Worm (Caenorhabditis elegans): ENCODE results near the gene F52D10.4.

F52D10.4 gene

ce11 chrX:11641562-11641961, 24.3 kb downstream of the F52D10.4 start:
- TF ChIP-seq fos-1 (tag; optimal IDR thresholded peaks at IDR 0.05) (no peak), nhr-43 (tag; optimal IDR thresholded peaks at IDR 0.05; ENCODE audit: poor library complexity, severe bottlenecking) (no peak), fkh-10 (GFP tag; optimal IDR thresholded peaks at IDR 0.05) (no peak), sea-2 (GFP tag; optimal IDR thresholded peaks at IDR 0.05) (no peak), hmg-11 (tag; optimal IDR thresholded peaks at IDR 0.05) (no peak), lsy-12 (tag; optimal IDR thresholded peaks at IDR 0.05) (no peak), nhr-23 (tag; optimal IDR thresholded peaks at IDR 0.05) (no peak), eor-1 (tag; optimal IDR thresholded peaks at IDR 0.05) (no peak), elt-1 (tag; optimal IDR thresholded peaks at IDR 0.05) (no peak), pqm-1 (tag; optimal IDR thresholded peaks at IDR 0.05) (no peak), lin-39 (tag; optimal IDR thresholded peaks at IDR 0.05) (no peak), fkh-2 (tag; optimal IDR thresholded peaks at IDR 0.05) (no peak), ama-1 (optimal IDR thresholded peaks at IDR 0.05) (no peak), nhr-67 (tag; optimal IDR thresholded peaks at IDR 0.05) (no peak)

DNA sequence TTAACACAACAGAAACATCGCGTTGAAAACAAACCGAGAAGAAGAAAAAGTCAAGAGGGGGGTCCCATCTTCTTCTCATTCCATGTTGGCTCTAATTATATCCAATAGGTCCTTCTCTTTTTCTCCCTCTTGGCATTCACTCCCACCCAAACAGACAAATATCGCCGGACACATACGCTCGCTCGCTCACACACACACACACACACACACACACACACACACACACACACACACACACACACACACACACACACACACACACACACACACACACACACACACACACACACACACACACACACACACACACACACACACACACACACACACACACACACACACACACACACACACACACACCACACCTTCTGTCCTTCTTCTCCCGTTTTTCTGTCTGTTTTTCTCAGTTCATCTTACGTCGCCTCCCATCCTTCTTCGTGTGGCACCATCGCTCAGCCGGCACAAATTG, 26.5 kb downstream of the F52D10.4 start, which contains the start of gene sto-4:
Gene sto-4, plus strand, starts transcription at position 360 of the 469 bp plus-strand sequence.
- TF ChIP-seq nfya-1 (tag; optimal IDR thresholded peaks at IDR 0.05; ENCODE audit: insufficient read depth), result peak; percentile 33
- TF ChIP-seq lin-39 (tag; optimal IDR thresholded peaks at IDR 0.05), result peak; percentile 60
- TF ChIP-seq R02D3.7 (tag; optimal IDR thresholded peaks at IDR 0.05), result peak; percentile 7
- peak; percentile 50 for TF ChIP-seq nhr-43 (tag; optimal IDR thresholded peaks at IDR 0.05; ENCODE audit: poor library complexity, severe bottlenecking)
- peak; percentile 77 for TF ChIP-seq nhr-25 (tag; optimal IDR thresholded peaks at IDR 0.05)
- peak; percentile 85 for TF ChIP-seq lsy-12 (tag; optimal IDR thresholded peaks at IDR 0.05)
- TF ChIP-seq tbx-2 (tag; optimal IDR thresholded peaks at IDR 0.05), result peak; percentile 39
- peak; percentile 22 for TF ChIP-seq snpc-4 (tag; optimal IDR thresholded peaks at IDR 0.05)
- TF ChIP-seq elt-1 (tag; optimal IDR thresholded peaks at IDR 0.05), result peak; percentile 5
- TF ChIP-seq hmg-11 (tag; optimal IDR thresholded peaks at IDR 0.05), result peak; percentile 47

ce11 chrX:11645517-11645916, 28.2 kb downstream of the F52D10.4 start:
- peak; percentile 12 for TF ChIP-seq hmg-11 (tag; optimal IDR thresholded peaks at IDR 0.05)
- TF ChIP-seq eor-1 (tag; optimal IDR thresholded peaks at IDR 0.05), result no peak
- peak; percentile 42 for TF ChIP-seq elt-2 (tag; optimal IDR thresholded peaks at IDR 0.05)
- peak; percentile 50 for TF ChIP-seq nhr-23 (tag; optimal IDR thresholded peaks at IDR 0.05)
- no peak for TF ChIP-seq unc-39 (tag; optimal IDR thresholded peaks at IDR 0.05)
- TF ChIP-seq tbx-2 (tag; optimal IDR thresholded peaks at IDR 0.05), result peak; percentile 5
- TF ChIP-seq nhr-43 (tag; optimal IDR thresholded peaks at IDR 0.05; ENCODE audit: poor library complexity, severe bottlenecking), result peak; percentile 64

- TF ChIP-seq fkh-10 (GFP tag; optimal IDR thresholded peaks at IDR 0.05) (no peak), nhr-23 (tag; optimal IDR thresholded peaks at IDR 0.05) (peak; percentile 19)
Observed at ce11 chrX:11647165-11647564, 29.9 kb downstream of the F52D10.4 start, which contains the start of gene T04F8.8. TSS of gene T04F8.8 (plus strand) at chrX:11647465.

DNA sequence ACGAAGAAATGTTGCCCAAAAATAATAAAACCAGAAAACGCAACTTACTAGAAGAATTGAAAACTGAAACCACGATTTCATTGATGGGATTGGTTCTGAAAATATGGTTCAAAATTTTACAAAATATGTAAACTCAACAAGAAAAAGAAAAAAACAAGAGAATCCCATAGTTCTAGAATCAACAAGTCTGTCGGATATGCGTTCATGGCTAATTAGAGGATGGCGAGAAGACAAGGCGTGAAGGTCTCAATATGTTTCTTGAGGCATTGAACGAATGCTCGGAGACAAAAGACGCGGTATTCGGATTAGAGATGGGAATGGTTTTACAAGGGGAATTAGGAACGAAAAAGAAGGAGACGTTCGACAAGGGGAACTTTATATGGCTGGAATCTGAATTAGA, 33.5 kb downstream of the F52D10.4 start, which contains the start of gene cutl-11:
Gene cutl-11, minus strand, starts transcription at position 101 of the 400 bp plus-strand sequence.
- TF ChIP-seq egl-27 (tag; optimal IDR thresholded peaks at IDR 0.05) (no peak), fos-1 (tag; optimal IDR thresholded peaks at IDR 0.05) (no peak), pqm-1 (tag; optimal IDR thresholded peaks at IDR 0.05) (no peak), nhr-12 (tag; optimal IDR thresholded peaks at IDR 0.05) (no peak), ZK546.5 (tag; optimal IDR thresholded peaks at IDR 0.05) (no peak), snpc-4 (tag; optimal IDR thresholded peaks at IDR 0.05) (no peak), ama-1 (optimal IDR thresholded peaks at IDR 0.05) (no peak), mdl-1 (tag; optimal IDR thresholded peaks at IDR 0.05) (no peak), fkh-10 (GFP tag; optimal IDR thresholded peaks at IDR 0.05) (no peak), nhr-23 (tag; optimal IDR thresholded peaks at IDR 0.05) (no peak), lin-39 (tag; optimal IDR thresholded peaks at IDR 0.05) (no peak), hmg-11 (tag; optimal IDR thresholded peaks at IDR 0.05) (no peak), unc-62 (GFP tag; optimal IDR thresholded peaks at IDR 0.05) (no peak), aly-2 (tag; optimal IDR thresholded peaks at IDR 0.05) (no peak)

ce11 chrX:11656519-11657006, 39.3 kb downstream of the F52D10.4 start, which contains the start of gene T04F8.2:
TSS of gene T04F8.2 (minus strand) at chrX:11656569.
- no peak for TF ChIP-seq fos-1 (tag; optimal IDR thresholded peaks at IDR 0.05)
- TF ChIP-seq hmg-11 (tag; optimal IDR thresholded peaks at IDR 0.05), result peak; percentile 59
- TF ChIP-seq elt-2 (tag; optimal IDR thresholded peaks at IDR 0.05), result peak; percentile 50
- TF ChIP-seq nhr-67 (tag; optimal IDR thresholded peaks at IDR 0.05), result no peak
- no peak for TF ChIP-seq eor-1 (tag; optimal IDR thresholded peaks at IDR 0.05)
- peak; percentile 86 for TF ChIP-seq pha-4 (tag; optimal IDR thresholded peaks at IDR 0.05)
- peak; percentile 50 for TF ChIP-seq lin-15B (tag; optimal IDR thresholded peaks at IDR 0.05)
- peak; percentile 28 for TF ChIP-seq jun-1 (tag; optimal IDR thresholded peaks at IDR 0.05)
- TF ChIP-seq skn-1 (tag; optimal IDR thresholded peaks at IDR 0.05), result peak; percentile 58
- no peak for TF ChIP-seq ceh-9 (tag; optimal IDR thresholded peaks at IDR 0.05)
- TF ChIP-seq pqm-1 (tag; optimal IDR thresholded peaks at IDR 0.05), result peak; percentile 42
- no peak for TF ChIP-seq nhr-76 (tag; optimal IDR thresholded peaks at IDR 0.05)
- no peak for TF ChIP-seq nhr-77 (tag; optimal IDR thresholded peaks at IDR 0.05)
- TF ChIP-seq snpc-4 (tag; optimal IDR thresholded peaks at IDR 0.05), result peak; percentile 58
- TF ChIP-seq mml-1 (tag; optimal IDR thresholded peaks at IDR 0.05), result no peak
- TF ChIP-seq nhr-237 (tag; optimal IDR thresholded peaks at IDR 0.05), result no peak
- TF ChIP-seq ceh-82 (tag; optimal IDR thresholded peaks at IDR 0.05), result no peak
- no peak for TF ChIP-seq aly-2 (tag; optimal IDR thresholded peaks at IDR 0.05)
- no peak for TF ChIP-seq ceh-16 (tag; optimal IDR thresholded peaks at IDR 0.05)
- no peak for TF ChIP-seq fkh-2 (tag; optimal IDR thresholded peaks at IDR 0.05)
- TF ChIP-seq ZK546.5 (tag; optimal IDR thresholded peaks at IDR 0.05), result no peak
- TF ChIP-seq zag-1 (tag; optimal IDR thresholded peaks at IDR 0.05), result no peak
- no peak for TF ChIP-seq sea-2 (GFP tag; optimal IDR thresholded peaks at IDR 0.05)
- TF ChIP-seq nhr-11 (tag; optimal IDR thresholded peaks at IDR 0.05), result no peak

All from whole organism, L3 larva.